Worm (Caenorhabditis elegans): ENCODE results near the gene rbm-39.

The rbm-39 gene

ce11 chrIV:1035108-1035507 lies 22.7 kb downstream of the rbm-39 start:
- no peak for TF ChIP-seq tlp-1 (tag; optimal IDR thresholded peaks at IDR 0.05)
- no peak for TF ChIP-seq hpl-2 (GFP tag; optimal IDR thresholded peaks at IDR 0.05)
- peak; percentile 16 for TF ChIP-seq skn-1 (tag; optimal IDR thresholded peaks at IDR 0.05)
- TF ChIP-seq nhr-20 (tag; optimal IDR thresholded peaks at IDR 0.05) = peak; percentile 3
- TF ChIP-seq ceh-63 (GFP tag; optimal IDR thresholded peaks at IDR 0.05) = no peak
- TF ChIP-seq fos-1 (tag; optimal IDR thresholded peaks at IDR 0.05) = no peak
- peak in 3 of 6 experiments; percentile 10 to 68 (median 46) for TF ChIP-seq elt-3 (tag; optimal IDR thresholded peaks at IDR 0.05)
- no peak for TF ChIP-seq aly-2 (tag; optimal IDR thresholded peaks at IDR 0.05)
- peak; percentile 31 for TF ChIP-seq elt-2 (tag; optimal IDR thresholded peaks at IDR 0.05)
- TF ChIP-seq efl-1 (optimal IDR thresholded peaks at IDR 0.05) = no peak
- peak in 1 of 2 experiments; percentile 90 for TF ChIP-seq efl-1 (GFP tag; optimal IDR thresholded peaks at IDR 0.05 in 1 of 2)
- TF ChIP-seq dpl-1 (GFP tag; optimal IDR thresholded peaks at IDR 0.05) = peak in 1 of 3 experiments; percentile 4
- TF ChIP-seq blmp-1 (tag; optimal IDR thresholded peaks at IDR 0.05) = peak; percentile 26
- TF ChIP-seq dsc-1 (tag; optimal IDR thresholded peaks at IDR 0.05) = no peak
- TF ChIP-seq unc-130 (tag; optimal IDR thresholded peaks at IDR 0.05) = peak; percentile 4
- no peak for TF ChIP-seq fkh-10 (GFP tag; optimal IDR thresholded peaks at IDR 0.05)
- peak in 1 of 2 experiments; percentile 51 for TF ChIP-seq lin-35 (GFP tag; optimal IDR thresholded peaks at IDR 0.05)
- TF ChIP-seq rnt-1 (tag; optimal IDR thresholded peaks at IDR 0.05) = no peak

- no peak for TF ChIP-seq unc-62 (GFP tag; optimal IDR thresholded peaks at IDR 0.05)
- no peak for TF ChIP-seq skn-1 (tag; optimal IDR thresholded peaks at IDR 0.05)
- TF ChIP-seq ceh-90 (tag; optimal IDR thresholded peaks at IDR 0.05) = no peak
- TF ChIP-seq efl-3 (GFP tag; optimal IDR thresholded peaks at IDR 0.05) = no peak
- no peak for TF ChIP-seq snpc-4 (tag; optimal IDR thresholded peaks at IDR 0.05)
- no peak for TF ChIP-seq nhr-19 (GFP tag; conservative IDR thresholded peaks at IDR 0.05)
- no peak for TF ChIP-seq ceh-63 (GFP tag; optimal IDR thresholded peaks at IDR 0.05)
- no peak for TF ChIP-seq Y116A8C.19 (tag; optimal IDR thresholded peaks at IDR 0.05; ENCODE audit: borderline replicate concordance)
- TF ChIP-seq mep-1 (tag; optimal IDR thresholded peaks at IDR 0.05) = no peak
- TF ChIP-seq nhr-12 (tag; optimal IDR thresholded peaks at IDR 0.05) = no peak
- TF ChIP-seq nhr-77 (tag; optimal IDR thresholded peaks at IDR 0.05) = no peak
- TF ChIP-seq aly-2 (tag; optimal IDR thresholded peaks at IDR 0.05) = no peak
- TF ChIP-seq pax-3 (tag; optimal IDR thresholded peaks at IDR 0.05) = no peak
- TF ChIP-seq ceh-82 (tag; optimal IDR thresholded peaks at IDR 0.05) = no peak
Observed at ce11 chrIV:1038516-1038915, 26.1 kb downstream of the rbm-39 start.

ce11 chrIV:1040537-1040936 lies 28.1 kb downstream of the rbm-39 start:
- no peak for TF ChIP-seq aly-2 (tag; optimal IDR thresholded peaks at IDR 0.05)

- no peak for TF ChIP-seq ces-1 (GFP tag; optimal IDR thresholded peaks at IDR 0.05)
- no peak for TF ChIP-seq xbp-1 (tag; optimal IDR thresholded peaks at IDR 0.05)
- no peak for TF ChIP-seq egl-27 (tag; optimal IDR thresholded peaks at IDR 0.05)
- no peak for TF ChIP-seq swsn-7 (tag; optimal IDR thresholded peaks at IDR 0.05)
- TF ChIP-seq alr-1 (tag; optimal IDR thresholded peaks at IDR 0.05; ENCODE audit: borderline replicate concordance) = no peak
Observed at ce11 chrIV:1044287-1044686, 31.9 kb downstream of the rbm-39 start, which contains the start of gene Y55F3AM.11. Gene Y55F3AM.11, minus strand, starts transcription at chrIV:1044387.

- TF ChIP-seq ces-1 (GFP tag; optimal IDR thresholded peaks at IDR 0.05) (no peak), ztf-11 (tag; optimal IDR thresholded peaks at IDR 0.05) (no peak), vab-15 (tag; optimal IDR thresholded peaks at IDR 0.05) (no peak), ceh-82 (tag; optimal IDR thresholded peaks at IDR 0.05) (no peak), sup-37 (GFP tag; optimal IDR thresholded peaks at IDR 0.05) (no peak)
Observed at ce11 chrIV:1045683-1046082, 33.3 kb downstream of the rbm-39 start, which contains the start of gene srx-12. Gene srx-12, plus strand, starts transcription at chrIV:1045983.
